Worm (Caenorhabditis elegans): ENCODE data around the gene F29A7.8.

F29A7.8 gene

ce11 chrII:2735644-2736043, 22.2 kb downstream of the F29A7.8 start:
- TF ChIP-seq ceh-16 (tag; optimal IDR thresholded peaks at IDR 0.05): no peak
- TF ChIP-seq nhr-10 (tag; optimal IDR thresholded peaks at IDR 0.05): no peak
- TF ChIP-seq mbf-1 (tag; optimal IDR thresholded peaks at IDR 0.05): no peak
- no peak for TF ChIP-seq nhr-77 (tag; optimal IDR thresholded peaks at IDR 0.05)
- no peak for TF ChIP-seq nhr-25 (tag; optimal IDR thresholded peaks at IDR 0.05)
- TF ChIP-seq nhr-12 (tag; optimal IDR thresholded peaks at IDR 0.05): no peak
- no peak for TF ChIP-seq elt-3 (tag; optimal IDR thresholded peaks at IDR 0.05)
- TF ChIP-seq F13H6.1 (tag; optimal IDR thresholded peaks at IDR 0.05): no peak
- TF ChIP-seq peb-1 (tag; optimal IDR thresholded peaks at IDR 0.05): no peak
- no peak for TF ChIP-seq aly-2 (tag; optimal IDR thresholded peaks at IDR 0.05)

ce11 chrII:2735192-2735591, 22.7 kb downstream of the F29A7.8 start, which contains the start of gene wdr-31:
wdr-31 (minus strand) TSS chrII:2735292.
- TF ChIP-seq aly-2 (tag; optimal IDR thresholded peaks at IDR 0.05) (no peak), nhr-10 (tag; optimal IDR thresholded peaks at IDR 0.05) (no peak), unc-39 (tag; optimal IDR thresholded peaks at IDR 0.05) (no peak), mbf-1 (tag; optimal IDR thresholded peaks at IDR 0.05) (no peak), blmp-1 (tag; optimal IDR thresholded peaks at IDR 0.05; ENCODE audit: insufficient read depth) (no peak), ceh-16 (tag; optimal IDR thresholded peaks at IDR 0.05) (no peak), nhr-6 (tag; optimal IDR thresholded peaks at IDR 0.05) (no peak), mdl-1 (tag; optimal IDR thresholded peaks at IDR 0.05) (no peak), egl-27 (tag; optimal IDR thresholded peaks at IDR 0.05) (no peak), sma-3 (GFP tag; optimal IDR thresholded peaks at IDR 0.05) (no peak), lsy-2 (tag; optimal IDR thresholded peaks at IDR 0.05) (no peak), Y55F3AM.14 (GFP tag; optimal IDR thresholded peaks at IDR 0.05) (no peak), snpc-4 (tag; optimal IDR thresholded peaks at IDR 0.05) (no peak), fos-1 (tag; optimal IDR thresholded peaks at IDR 0.05) (no peak), nhr-12 (tag; optimal IDR thresholded peaks at IDR 0.05) (no peak), unc-55 (GFP tag; optimal IDR thresholded peaks at IDR 0.05) (no peak)

- peak in 1 of 2 experiments; percentile 22 for TF ChIP-seq lsy-2 (tag; optimal IDR thresholded peaks at IDR 0.05)
- TF ChIP-seq nhr-129 (tag; optimal IDR thresholded peaks at IDR 0.05): peak; percentile 4
- TF ChIP-seq ceh-16 (tag; optimal IDR thresholded peaks at IDR 0.05): peak; percentile 30
- TF ChIP-seq fos-1 (tag; optimal IDR thresholded peaks at IDR 0.05): peak; percentile 13
- TF ChIP-seq F13H6.1 (tag; optimal IDR thresholded peaks at IDR 0.05): peak; percentile 67
- no peak for TF ChIP-seq mbf-1 (tag; optimal IDR thresholded peaks at IDR 0.05)
- TF ChIP-seq C34F6.9 (tag; optimal IDR thresholded peaks at IDR 0.05): peak; percentile 28
- no peak for TF ChIP-seq nhr-77 (tag; optimal IDR thresholded peaks at IDR 0.05)
Measured at ce11 chrII:2734735-2735134, 23.1 kb downstream of the F29A7.8 start.

- TF ChIP-seq nhr-10 (tag; optimal IDR thresholded peaks at IDR 0.05): no peak
- no peak for TF ChIP-seq ztf-4 (tag; optimal IDR thresholded peaks at IDR 0.05)
- TF ChIP-seq ZK546.5 (tag; optimal IDR thresholded peaks at IDR 0.05): no peak
- no peak for TF ChIP-seq mdl-1 (tag; optimal IDR thresholded peaks at IDR 0.05)
- TF ChIP-seq sem-4 (tag; optimal IDR thresholded peaks at IDR 0.05): no peak
- no peak for TF ChIP-seq zag-1 (tag; optimal IDR thresholded peaks at IDR 0.05)
- TF ChIP-seq snpc-4 (tag; optimal IDR thresholded peaks at IDR 0.05): no peak
- TF ChIP-seq unc-39 (tag; optimal IDR thresholded peaks at IDR 0.05): no peak
- no peak for TF ChIP-seq sma-9 (GFP tag; optimal IDR thresholded peaks at IDR 0.05)
- no peak for TF ChIP-seq sma-9 (tag; optimal IDR thresholded peaks at IDR 0.05)
- TF ChIP-seq alr-1 (tag; optimal IDR thresholded peaks at IDR 0.05): no peak
- no peak for TF ChIP-seq gmeb-1 (tag; optimal IDR thresholded peaks at IDR 0.05)
Measured at ce11 chrII:2734266-2734665, 23.6 kb downstream of the F29A7.8 start.

ce11 chrII:2730647-2731046, 27.2 kb downstream of the F29A7.8 start:
- TF ChIP-seq crh-2 (tag; optimal IDR thresholded peaks at IDR 0.05) (no peak), nhr-10 (tag; optimal IDR thresholded peaks at IDR 0.05) (no peak), aly-2 (tag; optimal IDR thresholded peaks at IDR 0.05) (no peak), lin-11 (tag; optimal IDR thresholded peaks at IDR 0.05) (no peak), ceh-82 (tag; optimal IDR thresholded peaks at IDR 0.05) (no peak), ztf-1 (GFP tag; conservative IDR thresholded peaks at IDR 0.05) (no peak), lin-13 (GFP tag; optimal IDR thresholded peaks at IDR 0.05) (no peak), nhr-129 (tag; optimal IDR thresholded peaks at IDR 0.05) (no peak), Y55F3AM.14 (GFP tag; optimal IDR thresholded peaks at IDR 0.05) (no peak), ztf-11 (tag; optimal IDR thresholded peaks at IDR 0.05) (no peak), sma-9 (GFP tag; optimal IDR thresholded peaks at IDR 0.05) (no peak), sma-9 (tag; optimal IDR thresholded peaks at IDR 0.05) (no peak), mdl-1 (tag; optimal IDR thresholded peaks at IDR 0.05) (no peak), nhr-21 (tag; optimal IDR thresholded peaks at IDR 0.05) (no peak), ceh-16 (tag; optimal IDR thresholded peaks at IDR 0.05) (no peak), lin-39 (tag; optimal IDR thresholded peaks at IDR 0.05) (no peak), blmp-1 (tag; optimal IDR thresholded peaks at IDR 0.05; ENCODE audit: insufficient read depth) (no peak), unc-62 (GFP tag; optimal IDR thresholded peaks at IDR 0.05) (no peak)
